Worm (Caenorhabditis elegans): Measurements from ENCODE around the gene K08D10.13.
"Not testable (repeated sequence)": the region's sequence is repeated elsewhere in the genome, so short reads cannot be mapped to it uniquely, and the experiment has no call there.

K08D10.13 gene

ce11 chrIV:4150138-4150537 lies 21.2 kb downstream of the K08D10.13 start:
- TF ChIP-seq nhr-28 (tag; optimal IDR thresholded peaks at IDR 0.05) (no peak), unc-62 (GFP tag; optimal IDR thresholded peaks at IDR 0.05) (no peak), hlh-1 (tag; optimal IDR thresholded peaks at IDR 0.05) (no peak), lin-32 (GFP tag; optimal IDR thresholded peaks at IDR 0.05) (no peak), lsy-2 (tag; optimal IDR thresholded peaks at IDR 0.05) (no peak), mls-2 (tag; optimal IDR thresholded peaks at IDR 0.05) (no peak)

ce11 chrIV:4147891-4148290 lies 23.5 kb downstream of the K08D10.13 start:
- TF ChIP-seq ceh-39 (tag; optimal IDR thresholded peaks at IDR 0.05) (no peak), sem-2 (GFP tag; optimal IDR thresholded peaks at IDR 0.05) (no peak), flh-1 (GFP tag; optimal IDR thresholded peaks at IDR 0.05) (no peak), snpc-4 (tag; optimal IDR thresholded peaks at IDR 0.05) (no peak), unc-39 (tag; optimal IDR thresholded peaks at IDR 0.05) (no peak), elt-1 (tag; optimal IDR thresholded peaks at IDR 0.05; ENCODE audit: borderline replicate concordance, insufficient read depth) (no peak), hlh-1 (tag; optimal IDR thresholded peaks at IDR 0.05) (no peak), zip-8 (tag; optimal IDR thresholded peaks at IDR 0.05) (no peak)

DNA sequence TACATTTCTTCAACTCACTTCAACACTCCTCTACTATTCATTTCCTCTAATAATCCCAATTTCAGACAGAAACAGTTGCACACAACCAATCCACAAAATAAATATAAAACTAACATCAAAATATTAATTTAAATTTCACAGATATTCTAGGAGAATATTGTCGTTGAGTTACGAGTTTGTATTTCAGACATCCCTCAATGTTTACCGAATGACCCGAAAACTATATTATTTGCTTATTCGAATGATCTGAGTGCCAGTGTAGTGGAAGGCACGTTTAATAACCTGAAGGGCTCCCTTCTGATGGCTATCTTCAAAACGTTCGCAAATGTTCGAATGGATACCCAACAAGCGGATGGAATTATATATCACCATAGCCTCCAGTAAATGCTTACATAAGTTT lies 26.6 kb downstream of the K08D10.13 start, which contains the start of gene R07C12.3:
R07C12.3 (plus strand) TSS at position 301 of the 400 bp plus-strand sequence.
- TF ChIP-seq elt-1 (tag; optimal IDR thresholded peaks at IDR 0.05; ENCODE audit: borderline replicate concordance, insufficient read depth) (no peak), ceh-39 (tag; optimal IDR thresholded peaks at IDR 0.05) (no peak)

ce11 chrIV:4142986-4143385 lies 28.4 kb downstream of the K08D10.13 start, which contains the start of gene F49F1.12:
F49F1.12 (minus strand) TSS chrIV:4143086.
- not testable (repeated sequence) for TF ChIP-seq hlh-1, pha-4, mab-5 (tag; optimal IDR thresholded peaks at IDR 0.05)

- TF ChIP-seq nhr-237 (tag; optimal IDR thresholded peaks at IDR 0.05) (no peak), mep-1 (tag; optimal IDR thresholded peaks at IDR 0.05) (no peak), elt-3 (tag; optimal IDR thresholded peaks at IDR 0.05) (no peak), ceh-43 (GFP tag; optimal IDR thresholded peaks at IDR 0.05) (no peak), ham-2 (GFP tag; optimal IDR thresholded peaks at IDR 0.05) (no peak), nhr-76 (tag; optimal IDR thresholded peaks at IDR 0.05) (no peak), lsy-2 (tag; optimal IDR thresholded peaks at IDR 0.05) (no peak), bed-3 (GFP tag; optimal IDR thresholded peaks at IDR 0.05) (no peak), flh-1 (GFP tag; optimal IDR thresholded peaks at IDR 0.05) (no peak)
Measured at ce11 chrIV:4141311-4141710, 30.1 kb downstream of the K08D10.13 start, which contains the start of gene F49F1.11. F49F1.11 (minus strand) TSS chrIV:4141411.

DNA sequence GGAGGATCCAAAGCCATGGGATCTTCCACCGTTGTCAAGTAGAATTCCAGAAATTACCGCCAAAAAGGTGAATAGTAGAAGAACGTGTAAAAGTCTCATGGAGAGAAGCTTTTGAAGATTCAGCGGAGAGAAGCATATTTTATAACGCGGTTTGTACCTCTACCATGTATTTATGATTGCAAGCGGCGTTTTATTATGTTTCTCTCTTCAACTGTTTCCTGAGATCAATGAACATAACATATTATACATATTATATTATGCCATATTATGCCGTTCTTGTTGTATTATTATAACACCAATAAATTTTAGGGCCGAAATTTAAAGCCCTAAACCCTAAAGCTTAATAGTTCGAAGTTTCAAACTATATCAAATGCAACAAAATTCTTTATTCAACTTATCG lies 31.1 kb downstream of the K08D10.13 start, which contains the start of gene F49F1.18:
F49F1.18 (minus strand) TSS at position 101 of the 400 bp plus-strand sequence.
- TF ChIP-seq lin-13 (tag; optimal IDR thresholded peaks at IDR 0.05) (no peak), mep-1 (tag; optimal IDR thresholded peaks at IDR 0.05) (no peak), tbx-8 (GFP tag; optimal IDR thresholded peaks at IDR 0.05) (no peak), ceh-39 (tag; optimal IDR thresholded peaks at IDR 0.05) (no peak), zip-8 (tag; optimal IDR thresholded peaks at IDR 0.05) (no peak), nhr-28 (tag; optimal IDR thresholded peaks at IDR 0.05) (no peak), M03D4.4 (tag; optimal IDR thresholded peaks at IDR 0.05) (no peak), lsy-2 (tag; optimal IDR thresholded peaks at IDR 0.05) (no peak), hlh-1 (tag; optimal IDR thresholded peaks at IDR 0.05) (no peak), ces-1 (GFP tag; optimal IDR thresholded peaks at IDR 0.05) (no peak), ztf-11 (tag; optimal IDR thresholded peaks at IDR 0.05) (no peak), flh-1 (GFP tag; optimal IDR thresholded peaks at IDR 0.05) (no peak), unc-120 (tag; optimal IDR thresholded peaks at IDR 0.05; ENCODE audit: poor library complexity, severe bottlenecking) (no peak), cnd-1 (tag; optimal IDR thresholded peaks at IDR 0.05) (no peak), ceh-43 (GFP tag; optimal IDR thresholded peaks at IDR 0.05) (no peak)

Measured in whole organism, mixed stage, embryonic.